Worm (Caenorhabditis elegans) whole organism, late embryonic: ENCODE data around the gene myrf-1.

ENCODE experiments used
- K02D7.2 ChIP-seq: sonication (generic microtip); optimal IDR thresholded peaks from 2 replicates; lab custom pipeline; 2017; ENCODE audit warnings: mild to moderate bottlenecking, missing genetic modification characterization, missing compliant biosample characterization
- K09A11.1 ChIP-seq: sonication (generic microtip); optimal IDR thresholded peaks from 2 replicates; lab custom pipeline; 2017; ENCODE audit warnings: antibody characterized with exemption, mild to moderate bottlenecking, missing genetic modification characterization, missing compliant biosample characterization; ENCODE audit not compliant: insufficient read depth
- ama-1 ChIP-seq: fragments of 150-350 bp; optimal IDR thresholded peaks from 2 replicates; lab custom pipeline; 2014
- ceh-14 ChIP-seq: sonication (generic microtip); optimal IDR thresholded peaks from 2 replicates; lab custom pipeline; 2016; ENCODE audit warnings: missing genotype, missing genetic modification characterization, missing compliant biosample characterization
- ceh-18 ChIP-seq: sonication (generic microtip); optimal IDR thresholded peaks from 2 replicates; lab custom pipeline; 2016; ENCODE audit warnings: missing genetic modification characterization, missing compliant biosample characterization
- ceh-19 ChIP-seq: fragments of 200-800 bp; sonication (Bioruptor generic); optimal IDR thresholded peaks from 2 replicates; lab custom pipeline; 2018; ENCODE audit warnings: mild to moderate bottlenecking, missing genetic modification characterization, missing compliant biosample characterization
- ceh-34 ChIP-seq: sonication (generic microtip); optimal IDR thresholded peaks from 2 replicates; lab custom pipeline; 2016; ENCODE audit warnings: mild to moderate bottlenecking, missing genetic modification characterization, missing compliant biosample characterization
- ceh-45 ChIP-seq: fragments of 200-800 bp; sonication (Bioruptor generic); IDR thresholded peaks from 2 replicates; pipeline ENCODE4 v1.3.6; 2022; ENCODE audit warnings: missing genetic modification reagents, missing genetic modification characterization, missing compliant biosample characterization
- ceh-48 ChIP-seq: sonication (generic microtip); optimal IDR thresholded peaks from 2 replicates; lab custom pipeline; 2016; ENCODE audit warnings: missing genetic modification characterization, inconsistent platforms, missing compliant biosample characterization
- che-1 ChIP-seq: sonication (generic microtip); optimal IDR thresholded peaks from 2 replicates; lab custom pipeline; 2016; ENCODE audit warnings: mild to moderate bottlenecking, missing genetic modification characterization, missing compliant biosample characterization
- dve-1 ChIP-seq: sonication (generic microtip); optimal IDR thresholded peaks from 2 replicates; lab custom pipeline; 2017; ENCODE audit warnings: antibody characterized with exemption, mild to moderate bottlenecking, missing genetic modification characterization, missing compliant biosample characterization
- elt-4 ChIP-seq: sonication (generic microtip); optimal IDR thresholded peaks from 2 replicates; lab custom pipeline; 2016; ENCODE audit warnings: missing genetic modification characterization, missing compliant biosample characterization
- ets-4 ChIP-seq: sonication (generic microtip); optimal IDR thresholded peaks from 2 replicates; lab custom pipeline; 2016; ENCODE audit warnings: missing genetic modification characterization, missing compliant biosample characterization
- fax-1 ChIP-seq: sonication (generic microtip); optimal IDR thresholded peaks from 2 replicates; lab custom pipeline; 2016; ENCODE audit warnings: missing genotype, missing genetic modification characterization, missing compliant biosample characterization
- hlh-13 ChIP-seq: fragments of 200-800 bp; sonication (Bioruptor generic); optimal IDR thresholded peaks from 2 replicates; lab custom pipeline; 2018; ENCODE audit warnings: mild to moderate bottlenecking, missing genetic modification characterization, missing compliant biosample characterization
- hlh-15 ChIP-seq: sonication (generic microtip); optimal IDR thresholded peaks from 2 replicates; lab custom pipeline; 2016; ENCODE audit warnings: missing genetic modification characterization, missing compliant biosample characterization
- hlh-30 ChIP-seq: sonication (generic microtip); optimal IDR thresholded peaks from 2 replicates; lab custom pipeline; 2017; ENCODE audit warnings: antibody characterized with exemption, missing genetic modification characterization, missing compliant biosample characterization; ENCODE audit not compliant: insufficient read depth
- hlh-6 ChIP-seq: sonication (generic microtip); optimal IDR thresholded peaks from 2 replicates; lab custom pipeline; 2016; ENCODE audit warnings: missing genotype, missing genetic modification characterization, missing compliant biosample characterization
- mec-3 ChIP-seq: sonication (generic microtip); optimal IDR thresholded peaks from 2 replicates; lab custom pipeline; 2016; ENCODE audit warnings: borderline replicate concordance, missing genetic modification characterization, missing compliant biosample characterization
- nfya-1 ChIP-seq: sonication (generic microtip); optimal IDR thresholded peaks from 2 replicates; lab custom pipeline; 2017; ENCODE audit warnings: missing genetic modification characterization, mild to moderate bottlenecking, missing compliant biosample characterization, antibody characterized with exemption, moderate library complexity
- nhr-11 ChIP-seq: fragments of 150-350 bp; optimal IDR thresholded peaks from 2 replicates; lab custom pipeline; 2014; ENCODE audit warnings: missing biosample characterization, missing genetic modification characterization
- nhr-232 ChIP-seq: sonication (generic microtip); optimal IDR thresholded peaks from 2 replicates; lab custom pipeline; 2016; ENCODE audit warnings: missing genetic modification characterization, missing compliant biosample characterization
- pag-3 ChIP-seq: sonication (generic microtip); optimal IDR thresholded peaks from 2 replicates; lab custom pipeline; 2016; ENCODE audit warnings: missing compliant biosample characterization, missing genetic modification characterization, borderline replicate concordance
- pat-9 ChIP-seq: fragments of 200-800 bp; sonication (Bioruptor generic); optimal IDR thresholded peaks from 2 replicates; lab custom pipeline; 2018; ENCODE audit warnings: mild to moderate bottlenecking, missing genetic modification characterization, moderate library complexity, missing compliant biosample characterization
- pha-2 ChIP-seq: sonication (generic microtip); optimal IDR thresholded peaks from 2 replicates; lab custom pipeline; 2017; ENCODE audit warnings: mild to moderate bottlenecking, missing genetic modification characterization, missing compliant biosample characterization
- pha-4 ChIP-seq: fragments of 150-350 bp; optimal IDR thresholded peaks from 2 replicates; lab custom pipeline; 2018; ENCODE audit warnings: missing biosample characterization, missing genetic modification reagents, missing genetic modification characterization
- ref-2 ChIP-seq: sonication (generic microtip); optimal IDR thresholded peaks from 2 replicates; lab custom pipeline; 2016; ENCODE audit warnings: missing genetic modification characterization, missing compliant biosample characterization
- syd-9 ChIP-seq: sonication (generic microtip); optimal IDR thresholded peaks from 2 replicates; lab custom pipeline; 2016; ENCODE audit warnings: mild to moderate bottlenecking, missing genetic modification characterization, moderate library complexity, missing compliant biosample characterization
- ttx-3 ChIP-seq: sonication (generic microtip); optimal IDR thresholded peaks from 2 replicates; lab custom pipeline; 2016; ENCODE audit warnings: missing genetic modification reagents, missing genetic modification characterization, missing compliant biosample characterization
- unc-3 ChIP-seq, 2 experiments: fragments of 200-800 bp in 1 of 2; sonication (Bioruptor generic) in 1 of 2; sonication (generic microtip) in 1 of 2; conservative IDR thresholded peaks in 1 of 2; optimal IDR thresholded peaks in 1 of 2; 2 replicates each; pipeline versions ENCODE4 v1.3.6 to Lab custom; 2016 to 2022; ENCODE audit warnings: missing compliant biosample characterization in 2 of 2, missing genetic modification characterization in 2 of 2, missing genetic modification reagents in 1 of 2
- unc-55 ChIP-seq: sonication (generic microtip); optimal IDR thresholded peaks from 2 replicates; lab custom pipeline; 2017; ENCODE audit warnings: missing biosample characterization, missing genetic modification reagents, missing genetic modification characterization
- unc-86 ChIP-seq: sonication (generic microtip); optimal IDR thresholded peaks from 2 replicates; lab custom pipeline; 2016; ENCODE audit warnings: missing genetic modification characterization, missing compliant biosample characterization

myrf-1 gene

ce11 chrII:10530907-10531306, 28.6 kb upstream of the myrf-1 start:
- TF ChIP-seq ceh-48 (tag; lab: Kevin White, UChicago): no peak
- no peak for TF ChIP-seq dve-1 (tag; lab: Kevin White, UChicago)
- TF ChIP-seq unc-86 (tag; lab: Kevin White, UChicago): no peak
- TF ChIP-seq nhr-11 (tag; lab: Kevin White, UChicago): no peak
- TF ChIP-seq, all 69 proteins: peak for 0

- TF ChIP-seq pha-4 (tag; lab: Kevin White, UChicago): no peak
- no peak for TF ChIP-seq ceh-14
- TF ChIP-seq che-1 (tag; lab: Kevin White, UChicago): no peak
- peak; percentile 19 for TF ChIP-seq hlh-6 (tag; lab: Kevin White, UChicago)
Observed at ce11 chrII:10529218-10529751, 26.9 kb upstream of the myrf-1 start.

DNA sequence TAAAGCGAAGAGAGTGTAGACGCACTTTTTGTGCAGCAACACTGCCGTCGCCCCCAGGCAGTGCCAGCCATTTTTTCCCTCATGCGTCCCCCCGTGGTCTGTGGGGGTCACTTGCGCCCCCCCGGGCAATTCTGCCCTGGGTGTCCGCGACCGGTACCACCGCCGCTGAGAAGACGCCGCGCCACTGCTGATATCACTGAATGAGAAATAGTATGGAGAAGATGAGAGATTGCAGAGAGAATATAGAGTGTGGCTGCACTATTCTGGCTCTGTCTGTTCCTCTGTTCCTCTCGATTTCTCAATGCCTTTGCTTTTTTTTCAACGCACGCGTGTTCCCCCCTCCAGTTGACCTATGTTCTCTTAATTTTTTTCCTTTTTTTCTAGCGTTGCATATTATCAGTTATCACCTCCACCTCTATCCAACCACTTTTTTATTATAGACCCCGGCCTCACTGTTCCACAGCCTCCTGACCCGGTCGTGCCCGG, 25.4 kb upstream of the myrf-1 start, which contains the start of gene mab-10:
Gene mab-10, plus strand, starts transcription at position 436 of the 486 bp plus-strand sequence.
- TF ChIP-seq syd-9 (tag; lab: Kevin White, UChicago): no peak
- TF ChIP-seq ref-2 (tag; lab: Kevin White, UChicago): no peak
- no peak for TF ChIP-seq dve-1 (tag; lab: Kevin White, UChicago)
- peak; percentile 14 for TF ChIP-seq fax-1 (tag; lab: Kevin White, UChicago)
- TF ChIP-seq nhr-232 (tag; lab: Kevin White, UChicago): no peak
- no peak for TF ChIP-seq ets-4
- no peak for TF ChIP-seq ceh-18 (tag; lab: Kevin White, UChicago)
- TF ChIP-seq K02D7.2 (tag; lab: Kevin White, UChicago): no peak
- no peak for TF ChIP-seq nhr-11 (tag; lab: Kevin White, UChicago)
- TF ChIP-seq ama-1 (lab: Kevin White, UChicago): no peak
- peak; percentile 49 for TF ChIP-seq elt-4 (tag; lab: Kevin White, UChicago)

DNA sequence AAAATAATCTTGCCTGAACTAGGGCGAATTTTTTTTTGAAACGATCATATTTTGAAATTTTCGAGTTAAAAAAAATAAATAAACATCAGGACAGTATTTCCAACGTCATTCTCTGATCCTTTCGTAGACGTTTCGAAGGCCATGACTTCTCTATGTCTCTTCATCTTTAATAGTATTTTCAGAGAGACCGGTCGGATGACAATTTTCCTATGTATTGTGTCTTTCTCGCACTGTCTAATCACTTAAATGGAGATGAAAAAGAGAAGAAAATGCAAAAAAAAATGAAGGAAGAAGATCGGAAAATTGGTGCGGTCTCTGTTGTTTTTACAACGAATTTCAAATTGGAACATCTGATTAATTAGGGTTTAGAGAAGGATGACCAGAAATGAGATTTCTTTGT, 22.8 kb upstream of the myrf-1 start:
- TF ChIP-seq unc-3 (GFP tag; conservative IDR thresholded peaks at IDR 0.05; lab: Robert Waterston, UW) (no peak), unc-3 (tag; optimal IDR thresholded peaks at IDR 0.05; lab: Kevin White, UChicago) (no peak), dve-1 (tag; lab: Kevin White, UChicago) (no peak), mec-3 (tag; lab: Kevin White, UChicago) (no peak), K09A11.1 (no peak), nfya-1 (tag; lab: Kevin White, UChicago) (no peak), pha-2 (no peak), elt-4 (tag; lab: Kevin White, UChicago) (no peak), ceh-14 (no peak), pag-3 (tag; lab: Kevin White, UChicago) (no peak), ceh-34 (tag; lab: Kevin White, UChicago) (no peak), unc-55 (GFP tag; lab: Kevin White, UChicago) (no peak), ceh-19 (GFP tag; lab: Kevin White, UChicago) (no peak), K02D7.2 (tag; lab: Kevin White, UChicago) (no peak), syd-9 (tag; lab: Kevin White, UChicago) (no peak), hlh-13 (GFP tag; lab: Kevin White, UChicago) (no peak)
- TF ChIP-seq, all 69 proteins: peak for 0

ce11 chrII:10524374-10524773, 22.0 kb upstream of the myrf-1 start, which contains the start of gene F59B10.6:
TSS of gene F59B10.6 (minus strand) at chrII:10524474.
- TF ChIP-seq pat-9: no peak
- no peak for TF ChIP-seq hlh-13 (GFP tag; lab: Kevin White, UChicago)
- no peak for TF ChIP-seq ceh-45 (GFP tag; lab: Robert Waterston, UW)
- no peak for TF ChIP-seq ttx-3 (tag; lab: Kevin White, UChicago)
- TF ChIP-seq hlh-15 (tag; lab: Kevin White, UChicago): no peak
- TF ChIP-seq hlh-6 (tag; lab: Kevin White, UChicago): no peak
- no peak for TF ChIP-seq hlh-30 (tag; lab: Kevin White, UChicago)
- TF ChIP-seq, all 69 proteins: peak for 0
